Worm (Caenorhabditis elegans) whole organism, young adult: Measurements from ENCODE around the gene tim-1.

Experiments
- D2030.7 ChIP-seq: fragments of 200-800 bp; sonication (Bioruptor generic); IDR thresholded peaks from 2 replicates; pipeline ENCODE4 v1.3.6; 2022; ENCODE audit warnings: missing genetic modification reagents, missing genetic modification characterization, missing compliant biosample characterization
- F10E7.11 ChIP-seq: sonication (generic microtip); optimal IDR thresholded peaks from 2 replicates; lab custom pipeline; 2017; ENCODE audit warnings: mild to moderate bottlenecking, missing genetic modification characterization, moderate library complexity, missing compliant biosample characterization
- F22D6.2 ChIP-seq: sonication (generic microtip); optimal IDR thresholded peaks from 2 replicates; lab custom pipeline; 2016; ENCODE audit warnings: mild to moderate bottlenecking, missing genetic modification characterization, missing compliant biosample characterization
- F39B2.1 ChIP-seq: fragments of 200-800 bp; sonication (Bioruptor generic); IDR thresholded peaks from 2 replicates; pipeline ENCODE4 v1.3.6; 2022; ENCODE audit warnings: missing genetic modification reagents, missing genetic modification characterization, missing compliant biosample characterization
- F49E8.2 ChIP-seq: sonication (generic microtip); optimal IDR thresholded peaks from 3 replicates; lab custom pipeline; 2017; ENCODE audit warnings: missing genetic modification characterization, mild to moderate bottlenecking, missing compliant biosample characterization, antibody characterized with exemption, moderate library complexity; ENCODE audit not compliant: insufficient read depth
- F52B5.7 ChIP-seq: sonication (generic microtip); optimal IDR thresholded peaks from 2 replicates; lab custom pipeline; 2016; ENCODE audit warnings: mild to moderate bottlenecking, missing genetic modification characterization, missing compliant biosample characterization
- F57A8.1 ChIP-seq: fragments of 200-800 bp; sonication (Bioruptor generic); optimal IDR thresholded peaks from 2 replicates; lab custom pipeline; 2018; ENCODE audit warnings: mild to moderate bottlenecking, missing genetic modification characterization, moderate library complexity, missing compliant biosample characterization
- F57C9.4 ChIP-seq: sonication (generic microtip); optimal IDR thresholded peaks from 2 replicates; lab custom pipeline; 2017; ENCODE audit warnings: mild to moderate bottlenecking, missing genetic modification characterization, missing compliant biosample characterization
- K12H6.12 ChIP-seq: fragments of 200-800 bp; sonication (Bioruptor generic); optimal IDR thresholded peaks from 2 replicates; lab custom pipeline; 2018; ENCODE audit warnings: mild to moderate bottlenecking, missing genetic modification characterization, missing compliant biosample characterization
- Y79H2A.3 ChIP-seq: fragments of 200-800 bp; sonication (Bioruptor generic); conservative IDR thresholded peaks from 2 replicates; pipeline ENCODE4 v1.3.6; 2022; ENCODE audit warnings: missing genetic modification reagents, missing genetic modification characterization, missing compliant biosample characterization
- ZK185.1 ChIP-seq: sonication (generic microtip); optimal IDR thresholded peaks from 2 replicates; lab custom pipeline; 2016; ENCODE audit warnings: mild to moderate bottlenecking, missing genetic modification characterization, missing compliant biosample characterization; ENCODE audit not compliant: poor library complexity, severe bottlenecking
- akir-1 ChIP-seq: fragments of 200-800 bp; sonication (Bioruptor generic); optimal IDR thresholded peaks from 2 replicates; lab custom pipeline; 2018; ENCODE audit warnings: mild to moderate bottlenecking, missing genetic modification characterization, moderate library complexity, missing compliant biosample characterization
- athp-1 ChIP-seq: sonication (generic microtip); optimal IDR thresholded peaks from 2 replicates; lab custom pipeline; 2017; ENCODE audit warnings: mild to moderate bottlenecking, missing genetic modification characterization, missing compliant biosample characterization
- attf-3 ChIP-seq: fragments of 200-800 bp; sonication (Bioruptor generic); conservative IDR thresholded peaks from 2 replicates; pipeline ENCODE4 v1.3.6; 2022; ENCODE audit warnings: missing genetic modification reagents, missing genetic modification characterization, missing compliant biosample characterization
- bed-1 ChIP-seq: fragments of 200-800 bp; sonication (Bioruptor generic); IDR thresholded peaks from 2 replicates; pipeline ENCODE4 v1.3.6; 2022; ENCODE audit warnings: missing genetic modification reagents, missing genetic modification characterization, missing compliant biosample characterization
- ceh-58 ChIP-seq: fragments of 200-800 bp; sonication (Bioruptor generic); IDR thresholded peaks from 2 replicates; pipeline ENCODE4 v1.3.6; 2022; ENCODE audit warnings: missing genetic modification characterization, missing compliant biosample characterization
- ceh-91 ChIP-seq: fragments of 200-800 bp; sonication (Bioruptor generic); IDR thresholded peaks from 2 replicates; pipeline ENCODE4 v1.3.6; 2022; ENCODE audit warnings: missing genetic modification reagents, missing genetic modification characterization, missing compliant biosample characterization
- dox-1 ChIP-seq: fragments of 200-800 bp; sonication (Bioruptor generic); IDR thresholded peaks from 2 replicates; pipeline ENCODE4 v1.3.6; 2022; ENCODE audit warnings: missing genetic modification reagents, missing genetic modification characterization, missing compliant biosample characterization
- hlh-26 ChIP-seq: fragments of 200-800 bp; sonication (Bioruptor generic); conservative IDR thresholded peaks from 2 replicates; pipeline ENCODE4 v1.3.6; 2022; ENCODE audit warnings: missing genetic modification reagents, missing genetic modification characterization, missing compliant biosample characterization
- hmg-20 ChIP-seq: fragments of 200-800 bp; sonication (Bioruptor generic); IDR thresholded peaks from 2 replicates; pipeline ENCODE4 v1.3.6; 2022; ENCODE audit warnings: missing genetic modification reagents, missing genetic modification characterization, missing compliant biosample characterization
- let-607 ChIP-seq, 2 experiments: fragments of 200-800 bp in 1 of 2; sonication (Bioruptor generic) in 1 of 2; sonication (generic microtip) in 1 of 2; optimal IDR thresholded peaks; 2 replicates each; lab custom pipeline; 2016 to 2018; ENCODE audit warnings: mild to moderate bottlenecking in 2 of 2, missing compliant biosample characterization in 2 of 2, missing genetic modification characterization in 2 of 2, moderate library complexity in 2 of 2, missing genotype in 1 of 2
- lin-54 ChIP-seq: fragments of 200-800 bp; sonication (Bioruptor generic); optimal IDR thresholded peaks from 2 replicates; lab custom pipeline; 2018; ENCODE audit warnings: mild to moderate bottlenecking, missing genetic modification characterization, missing compliant biosample characterization
- lsy-27 ChIP-seq: sonication (generic microtip); optimal IDR thresholded peaks from 2 replicates; lab custom pipeline; 2017; ENCODE audit warnings: missing genetic modification characterization, mild to moderate bottlenecking, missing compliant biosample characterization, antibody characterized with exemption, missing genotype, borderline replicate concordance; ENCODE audit not compliant: insufficient read depth
- madf-10 ChIP-seq: sonication (generic microtip); optimal IDR thresholded peaks from 2 replicates; lab custom pipeline; 2016; ENCODE audit warnings: mild to moderate bottlenecking, missing genetic modification characterization, missing compliant biosample characterization
- madf-3 ChIP-seq: fragments of 200-800 bp; sonication (Bioruptor generic); IDR thresholded peaks from 2 replicates; pipeline ENCODE4 v1.3.6; 2022; ENCODE audit warnings: missing genetic modification reagents, missing genetic modification characterization, missing compliant biosample characterization
- madf-6 ChIP-seq: fragments of 200-800 bp; sonication (Bioruptor generic); IDR thresholded peaks from 2 replicates; pipeline ENCODE4 v1.3.6; 2022; ENCODE audit warnings: missing genetic modification reagents, missing genetic modification characterization, missing compliant biosample characterization
- mcd-1 ChIP-seq: fragments of 200-800 bp; sonication (Bioruptor generic); IDR thresholded peaks from 2 replicates; pipeline ENCODE4 v1.3.6; 2022; ENCODE audit warnings: missing genetic modification reagents, missing genetic modification characterization, missing compliant biosample characterization
- mel-28 ChIP-seq: sonication (generic microtip); optimal IDR thresholded peaks from 2 replicates; lab custom pipeline; 2016; ENCODE audit warnings: borderline replicate concordance, mild to moderate bottlenecking, missing genetic modification characterization, missing compliant biosample characterization
- mxl-1 ChIP-seq: sonication (generic microtip); optimal IDR thresholded peaks from 2 replicates; lab custom pipeline; 2016; ENCODE audit warnings: missing genetic modification characterization, missing compliant biosample characterization
- nfyb-1 ChIP-seq: fragments of 200-800 bp; sonication (Bioruptor generic); IDR thresholded peaks from 2 replicates; pipeline ENCODE4 v1.3.6; 2022; ENCODE audit warnings: missing genetic modification reagents, missing genetic modification characterization, missing compliant biosample characterization
- nhr-80 ChIP-seq: sonication (generic microtip); optimal IDR thresholded peaks from 2 replicates; lab custom pipeline; 2016; ENCODE audit warnings: missing genetic modification characterization, missing compliant biosample characterization
- nhr-90 ChIP-seq: sonication (generic microtip); optimal IDR thresholded peaks from 2 replicates; lab custom pipeline; 2016; ENCODE audit warnings: missing genotype, mild to moderate bottlenecking, missing genetic modification characterization, missing compliant biosample characterization
- rcor-1 ChIP-seq: fragments of 200-800 bp; sonication (Bioruptor generic); IDR thresholded peaks from 2 replicates; pipeline ENCODE4 v1.3.6; 2022; ENCODE audit warnings: missing genetic modification reagents, missing genetic modification characterization, missing compliant biosample characterization
- somi-1 ChIP-seq: fragments of 200-800 bp; sonication (Bioruptor generic); optimal IDR thresholded peaks from 2 replicates; lab custom pipeline; 2018; ENCODE audit warnings: mild to moderate bottlenecking, missing genetic modification characterization, missing compliant biosample characterization
- tbp1 ChIP-seq: fragments of 200-800 bp; sonication (Bioruptor generic); optimal IDR thresholded peaks from 2 replicates; lab custom pipeline; 2018; ENCODE audit warnings: mild to moderate bottlenecking, missing genetic modification characterization, missing compliant biosample characterization
- tbx-9 ChIP-seq: sonication (generic microtip); optimal IDR thresholded peaks from 2 replicates; lab custom pipeline; 2016; ENCODE audit warnings: borderline replicate concordance, missing genetic modification characterization, inconsistent platforms, missing compliant biosample characterization
- unc-130 ChIP-seq: sonication (generic microtip); optimal IDR thresholded peaks from 2 replicates; lab custom pipeline; 2016; ENCODE audit warnings: missing genetic modification reagents, missing genetic modification characterization, missing compliant biosample characterization
- zfh-2 ChIP-seq: fragments of 200-800 bp; sonication (Bioruptor generic); conservative IDR thresholded peaks from 2 replicates; pipeline ENCODE4 v1.3.6; 2022; ENCODE audit warnings: missing genetic modification reagents, missing genetic modification characterization, missing compliant biosample characterization
- zim-3 ChIP-seq: sonication (generic microtip); optimal IDR thresholded peaks from 2 replicates; lab custom pipeline; 2017; ENCODE audit warnings: mild to moderate bottlenecking, missing genetic modification characterization, moderate library complexity, missing compliant biosample characterization
- ztf-18 ChIP-seq: sonication (generic microtip); optimal IDR thresholded peaks from 2 replicates; lab custom pipeline; 2016; ENCODE audit warnings: missing genotype, mild to moderate bottlenecking, missing genetic modification characterization, missing compliant biosample characterization
- ztf-22 ChIP-seq: fragments of 200-800 bp; sonication (Bioruptor generic); optimal IDR thresholded peaks from 2 replicates; lab custom pipeline; 2018; ENCODE audit warnings: mild to moderate bottlenecking, missing genetic modification characterization, moderate library complexity, missing compliant biosample characterization

The tim-1 gene

ce11 chrIII:12235359-12235758 is 14.6 kb downstream of the tim-1 start (continued):
- TF ChIP-seq nfyb-1 (GFP tag; lab: Robert Waterston, UW) (no peak), madf-3 (no peak), athp-1 (tag; lab: Kevin White, UChicago) (no peak), bed-1 (no peak), zfh-2 (GFP tag; lab: Robert Waterston, UW) (no peak)

- TF ChIP-seq madf-10 (tag; lab: Kevin White, UChicago) (no peak), Y79H2A.3 (GFP tag; lab: Robert Waterston, UW) (no peak), mel-28 (no peak), F57A8.1 (GFP tag; lab: Kevin White, UChicago) (no peak), F22D6.2 (tag; lab: Kevin White, UChicago) (no peak), F57C9.4 (tag; lab: Kevin White, UChicago) (no peak), nhr-80 (tag; lab: Kevin White, UChicago) (no peak), let-607 (tag; optimal IDR thresholded peaks at IDR 0.05; lab: Kevin White, UChicago) (no peak), madf-6 (no peak), somi-1 (GFP tag; lab: Kevin White, UChicago) (no peak), ztf-18 (tag; lab: Kevin White, UChicago) (no peak), F10E7.11 (tag; lab: Kevin White, UChicago) (no peak), lsy-27 (tag; lab: Kevin White, UChicago) (no peak), tbx-9 (no peak), F52B5.7 (tag; lab: Kevin White, UChicago) (no peak), F39B2.1 (GFP tag; lab: Robert Waterston, UW) (no peak), mcd-1 (GFP tag; lab: Robert Waterston, UW) (no peak), akir-1 (GFP tag; lab: Kevin White, UChicago) (no peak)
Observed at ce11 chrIII:12233493-12233892, 16.5 kb downstream of the tim-1 start.

ce11 chrIII:12231539-12231938 is 18.4 kb downstream of the tim-1 start:
- peak; percentile 69; the same call in 1 of the 2 replicates for TF ChIP-seq nfyb-1 (GFP tag; lab: Robert Waterston, UW)
- no peak for TF ChIP-seq rcor-1 (GFP tag; lab: Robert Waterston, UW)

ce11 chrIII:12230195-12230594 is 19.8 kb downstream of the tim-1 start:
- TF ChIP-seq zfh-2 (GFP tag; lab: Robert Waterston, UW), result no peak
- TF ChIP-seq lsy-27 (tag; lab: Kevin White, UChicago), result no peak
- no peak for TF ChIP-seq ceh-58 (GFP tag; lab: Robert Waterston, UW)
- TF ChIP-seq F49E8.2 (tag; lab: Kevin White, UChicago), result no peak
- TF ChIP-seq lin-54 (GFP tag; lab: Kevin White, UChicago), result no peak
- no peak for TF ChIP-seq K12H6.12
- no peak for TF ChIP-seq tbp1 (GFP tag; lab: Kevin White, UChicago)
- no peak for TF ChIP-seq mxl-1 (tag; lab: Kevin White, UChicago)
- no peak for TF ChIP-seq ztf-22 (GFP tag; lab: Kevin White, UChicago)
- no peak for TF ChIP-seq madf-6

- TF ChIP-seq dox-1 (GFP tag; lab: Robert Waterston, UW), result no peak
- TF ChIP-seq ceh-91 (GFP tag; lab: Robert Waterston, UW), result no peak
- no peak for TF ChIP-seq hmg-20
- TF ChIP-seq nhr-80 (tag; lab: Kevin White, UChicago), result no peak
- TF ChIP-seq hlh-26 (GFP tag; lab: Robert Waterston, UW), result no peak
- no peak for TF ChIP-seq rcor-1 (GFP tag; lab: Robert Waterston, UW)
- TF ChIP-seq unc-130 (GFP tag; lab: Kevin White, UChicago), result no peak
- TF ChIP-seq F52B5.7 (tag; lab: Kevin White, UChicago), result no peak
- no peak for TF ChIP-seq ZK185.1 (tag; lab: Kevin White, UChicago)
- TF ChIP-seq attf-3 (GFP tag; lab: Robert Waterston, UW), result no peak
- TF ChIP-seq D2030.7 (GFP tag; lab: Robert Waterston, UW), result no peak
- TF ChIP-seq zim-3 (tag; lab: Kevin White, UChicago), result no peak
- no peak for TF ChIP-seq tbx-9
- TF ChIP-seq nhr-90 (tag; lab: Kevin White, UChicago), result no peak
Observed at ce11 chrIII:12227935-12228334, 22.0 kb downstream of the tim-1 start.
